Worm (Caenorhabditis elegans): ENCODE measurements around the gene T16G12.9.

- TF ChIP-seq flt-1 (GFP tag; IDR thresholded peaks at IDR 0.05) = no peak
- TF ChIP-seq hmbx-1 (tag; optimal IDR thresholded peaks at IDR 0.05) = no peak
- no peak for TF ChIP-seq ama-1 (optimal IDR thresholded peaks at IDR 0.05)
- no peak for TF ChIP-seq tra-4 (tag; optimal IDR thresholded peaks at IDR 0.05)
- no peak for TF ChIP-seq ceh-13 (GFP tag; optimal IDR thresholded peaks at IDR 0.05)
- no peak for TF ChIP-seq sea-1 (GFP tag; conservative IDR thresholded peaks at IDR 0.05)
- TF ChIP-seq F13C5.2 (tag; optimal IDR thresholded peaks at IDR 0.05) = no peak
- no peak for TF ChIP-seq aly-1 (tag; optimal IDR thresholded peaks at IDR 0.05)
- TF ChIP-seq pes-1 (GFP tag; IDR thresholded peaks at IDR 0.05) = no peak
- no peak for TF ChIP-seq tbx-37 (GFP tag; conservative IDR thresholded peaks at IDR 0.05)
- no peak for TF ChIP-seq ets-7 (tag; optimal IDR thresholded peaks at IDR 0.05)
- no peak for TF ChIP-seq tbx-11 (GFP tag; IDR thresholded peaks at IDR 0.05)
- no peak for TF ChIP-seq hmg-4 (GFP tag; optimal IDR thresholded peaks at IDR 0.05)
- no peak for TF ChIP-seq hnd-1 (tag; optimal IDR thresholded peaks at IDR 0.05)
Observed at ce11 chrIII:10060573-10060972, 17.5 kb downstream of the T16G12.9 start, which contains the start of gene T16G12.13.

All from whole organism, early embryonic.